Fruit fly (Drosophila melanogaster) whole organism, adult: ENCODE results near the gene Sod1.
A peak's percentile ranks its signal among the peaks of the same experiment; 100 is the strongest.

Source experiments
- CG11617 ChIP-seq: fragments of 200-800 bp; sonication (Bioruptor generic); optimal IDR thresholded peaks from 2 replicates; lab custom pipeline; 2017; ENCODE audit warnings: mild to moderate bottlenecking, missing biosample characterization, missing genetic modification reagents, missing genetic modification characterization
- CG12768 ChIP-seq: fragments of 200-800 bp; sonication (Bioruptor generic); optimal IDR thresholded peaks from 2 replicates; lab custom pipeline; 2017; ENCODE audit warnings: missing biosample characterization, missing genetic modification characterization, mild to moderate bottlenecking, moderate library complexity, missing genetic modification reagents
- CG14711 ChIP-seq: fragments of 200-800 bp; sonication (Bioruptor generic); optimal IDR thresholded peaks from 2 replicates; lab custom pipeline; 2018; ENCODE audit warnings: missing biosample characterization, mild to moderate bottlenecking, missing genetic modification characterization, moderate library complexity
- CG1620 ChIP-seq: fragments of 200-800 bp; sonication (Bioruptor generic); optimal IDR thresholded peaks from 2 replicates; lab custom pipeline; 2016; ENCODE audit warnings: missing biosample characterization, missing genetic modification characterization
- CG33017 ChIP-seq: fragments of 200-800 bp; sonication (Bioruptor generic); optimal IDR thresholded peaks from 2 replicates; lab custom pipeline; 2018; ENCODE audit warnings: missing biosample characterization, mild to moderate bottlenecking, missing genetic modification characterization, moderate library complexity
- CG5204 ChIP-seq: fragments of 200-800 bp; sonication (Bioruptor generic); optimal IDR thresholded peaks from 2 replicates; lab custom pipeline; 2016; ENCODE audit warnings: missing biosample characterization, missing genetic modification characterization
- CG7045 ChIP-seq: fragments of 200-800 bp; sonication (Bioruptor generic); optimal IDR thresholded peaks from 2 replicates; lab custom pipeline; 2017; ENCODE audit warnings: missing biosample characterization, mild to moderate bottlenecking, missing genetic modification characterization
- CG7101 ChIP-seq: fragments of 200-800 bp; sonication (Bioruptor generic); optimal IDR thresholded peaks from 2 replicates; lab custom pipeline; 2018; ENCODE audit warnings: missing biosample characterization, mild to moderate bottlenecking, missing genetic modification characterization, moderate library complexity
- Clk ChIP-seq: fragments of 200-800 bp; sonication (Bioruptor generic); optimal IDR thresholded peaks from 2 replicates; lab custom pipeline; 2017; ENCODE audit warnings: missing biosample characterization, missing genetic modification characterization
- Crg-1 ChIP-seq: fragments of 200-800 bp; sonication (Bioruptor generic); optimal IDR thresholded peaks from 2 replicates; lab custom pipeline; 2016; ENCODE audit warnings: missing biosample characterization, missing genetic modification characterization
- Hr96 ChIP-seq: fragments of 200-800 bp; sonication (Bioruptor generic); optimal IDR thresholded peaks from 2 replicates; lab custom pipeline; 2016; ENCODE audit warnings: missing biosample characterization, missing genetic modification characterization
- Mnt ChIP-seq: fragments of 200-800 bp; sonication (Bioruptor generic); optimal IDR thresholded peaks from 2 replicates; lab custom pipeline; 2016; ENCODE audit warnings: missing biosample characterization, mild to moderate bottlenecking, missing genetic modification characterization
- bab1 ChIP-seq: fragments of 200-800 bp; sonication (Bioruptor generic); optimal IDR thresholded peaks from 3 replicates; lab custom pipeline; 2019; ENCODE audit warnings: missing biosample characterization, mild to moderate bottlenecking, missing genetic modification characterization, moderate library complexity
- cic ChIP-seq: fragments of 200-800 bp; sonication (Bioruptor generic); optimal IDR thresholded peaks from 2 replicates; lab custom pipeline; 2017; ENCODE audit warnings: missing biosample characterization, mild to moderate bottlenecking, missing genetic modification characterization, moderate library complexity
- cnc ChIP-seq, 2 experiments: fragments of >200 bp; optimal IDR thresholded peaks; 2 replicates each; lab custom pipeline; 2017
- kay ChIP-seq: fragments of 200-800 bp; sonication (Bioruptor generic); peaks from one replicate; lab custom pipeline; 2016; ENCODE audit warnings: missing biosample characterization, missing genetic modification characterization, borderline replicate concordance
- ovo ChIP-seq: fragments of 200-800 bp; sonication (Bioruptor generic); optimal IDR thresholded peaks from 2 replicates; lab custom pipeline; 2016; ENCODE audit warnings: missing biosample characterization, missing genetic modification characterization
- pad ChIP-seq: fragments of 200-800 bp; sonication (Bioruptor generic); optimal IDR thresholded peaks from 3 replicates; lab custom pipeline; 2017; ENCODE audit warnings: missing biosample characterization, missing genetic modification characterization, mild to moderate bottlenecking, moderate library complexity, missing genetic modification reagents
- tj ChIP-seq: fragments of 200-800 bp; sonication (Bioruptor generic); optimal IDR thresholded peaks from 3 replicates; lab custom pipeline; 2017; ENCODE audit warnings: missing biosample characterization, mild to moderate bottlenecking, missing genetic modification characterization, moderate library complexity
- toe ChIP-seq: fragments of 200-800 bp; sonication (Bioruptor generic); optimal IDR thresholded peaks from 2 replicates; lab custom pipeline; 2016; ENCODE audit warnings: missing biosample characterization, missing genetic modification characterization

Gene Sod1

dm6 chr3L:11101598-11101997, 11.9 kb downstream of the Sod1 start, which contains the start of gene Elo68beta:
Gene Elo68beta (minus strand): TSS chr3L:11101698.
- TF ChIP-seq Hr96 (no peak), kay (GFP tag; lab: Kevin White, UChicago) (peak; percentile 19)

- peak; percentile 80 for TF ChIP-seq tj (GFP tag; lab: Kevin White, UChicago)
- TF ChIP-seq bab1 (GFP tag; lab: Kevin White, UChicago): peak; percentile 95
- peak; percentile 98 for TF ChIP-seq Crg-1 (GFP tag; lab: Kevin White, UChicago)
- peak; percentile 88 for TF ChIP-seq CG14711 (tag; lab: Kevin White, UChicago)
- TF ChIP-seq CG7045: peak; percentile 93
- TF ChIP-seq ovo (GFP tag; lab: Kevin White, UChicago): peak; percentile 84
- peak; percentile 96 for TF ChIP-seq CG5204 (GFP tag; lab: Kevin White, UChicago)
- peak; percentile 86 for TF ChIP-seq CG33017
- peak; percentile 96 for TF ChIP-seq CG1620 (GFP tag; lab: Kevin White, UChicago)
- TF ChIP-seq cnc (optimal IDR thresholded peaks at IDR 0.05; lab: Kevin White, UChicago): no peak
- peak; percentile 89 for TF ChIP-seq Mnt (GFP tag; lab: Kevin White, UChicago)
- TF ChIP-seq cic: peak; percentile 71
- TF ChIP-seq CG12768 (GFP tag; lab: Kevin White, UChicago): peak; percentile 96
- TF ChIP-seq kay (GFP tag; lab: Kevin White, UChicago): peak; percentile 97
- TF ChIP-seq pad (GFP tag; lab: Kevin White, UChicago): peak; percentile 89
- TF ChIP-seq CG11617 (GFP tag; lab: Kevin White, UChicago): peak; percentile 97
- TF ChIP-seq Clk (GFP tag; lab: Kevin White, UChicago): peak; percentile 85
- TF ChIP-seq Hr96: peak; percentile 92
- peak; percentile 92 for TF ChIP-seq CG7101
- peak; percentile 96 for TF ChIP-seq toe
Measured at dm6 chr3L:11097982-11098663, 15.4 kb downstream of the Sod1 start, which contains the start of the genes Irbp18 and APP-BP1. Gene Irbp18 (minus strand): TSS chr3L:11098186. Gene APP-BP1 (plus strand): TSS chr3L:11098412.

- TF ChIP-seq CG7045 (no peak), Crg-1 (GFP tag; lab: Kevin White, UChicago) (peak; percentile 54), CG12768 (GFP tag; lab: Kevin White, UChicago) (peak; percentile 43), CG33017 (no peak), bab1 (GFP tag; lab: Kevin White, UChicago) (peak; percentile 64), CG5204 (GFP tag; lab: Kevin White, UChicago) (no peak), tj (GFP tag; lab: Kevin White, UChicago) (peak; percentile 46), CG11617 (GFP tag; lab: Kevin White, UChicago) (no peak), toe (no peak), cic (peak; percentile 33), CG7101 (peak; percentile 29), Hr96 (no peak), CG14711 (tag; lab: Kevin White, UChicago) (no peak), Mnt (GFP tag; lab: Kevin White, UChicago) (peak; percentile 53), ovo (GFP tag; lab: Kevin White, UChicago) (no peak), cnc (optimal IDR thresholded peaks at IDR 0.05; lab: Kevin White, UChicago) (no peak), Clk (GFP tag; lab: Kevin White, UChicago) (no peak), CG1620 (GFP tag; lab: Kevin White, UChicago) (peak; percentile 8), pad (GFP tag; lab: Kevin White, UChicago) (no peak)
Measured at dm6 chr3L:11096195-11096908, 17.2 kb downstream of the Sod1 start, which contains the start of the genes CG46439, Iyd and CG33947. Gene CG46439 (minus strand): TSS chr3L:11096245. Gene Iyd (minus strand): TSS chr3L:11096245. Gene CG33947 (plus strand): TSS chr3L:11096496.

- TF ChIP-seq kay (GFP tag; lab: Kevin White, UChicago): no peak
- no peak for TF ChIP-seq cnc (optimal IDR thresholded peaks at IDR 0.05; lab: Kevin White, UChicago)
- TF ChIP-seq CG7045: no peak
- no peak for TF ChIP-seq ovo (GFP tag; lab: Kevin White, UChicago)
- no peak for TF ChIP-seq Clk (GFP tag; lab: Kevin White, UChicago)
- no peak for TF ChIP-seq tj (GFP tag; lab: Kevin White, UChicago)
- TF ChIP-seq CG5204 (GFP tag; lab: Kevin White, UChicago): no peak
- TF ChIP-seq CG1620 (GFP tag; lab: Kevin White, UChicago): no peak
- no peak for TF ChIP-seq Crg-1 (GFP tag; lab: Kevin White, UChicago)
- no peak for TF ChIP-seq CG14711 (tag; lab: Kevin White, UChicago)
- TF ChIP-seq pad (GFP tag; lab: Kevin White, UChicago): no peak
- no peak for TF ChIP-seq Mnt (GFP tag; lab: Kevin White, UChicago)
- TF ChIP-seq CG11617 (GFP tag; lab: Kevin White, UChicago): no peak
Measured at dm6 chr3L:11094279-11094678, 19.3 kb downstream of the Sod1 start.

- peak; percentile 66 for TF ChIP-seq CG33017
- TF ChIP-seq cic: no peak
- TF ChIP-seq CG7045: peak; percentile 55
- TF ChIP-seq CG7101: peak; percentile 82
- peak; percentile 78 for TF ChIP-seq Mnt (GFP tag; lab: Kevin White, UChicago)
- peak; percentile 90 for TF ChIP-seq kay (GFP tag; lab: Kevin White, UChicago)
- peak; percentile 83 for TF ChIP-seq CG1620 (GFP tag; lab: Kevin White, UChicago)
- TF ChIP-seq CG11617 (GFP tag; lab: Kevin White, UChicago): peak; percentile 7
- peak; percentile 80 for TF ChIP-seq bab1 (GFP tag; lab: Kevin White, UChicago)
- TF ChIP-seq pad (GFP tag; lab: Kevin White, UChicago): peak; percentile 75
- peak; percentile 86 for TF ChIP-seq Crg-1 (GFP tag; lab: Kevin White, UChicago)
- TF ChIP-seq toe: peak; percentile 75
- TF ChIP-seq Hr96: peak; percentile 73
- peak; percentile 67 for TF ChIP-seq Clk (GFP tag; lab: Kevin White, UChicago)
- peak; percentile 76 for TF ChIP-seq CG12768 (GFP tag; lab: Kevin White, UChicago)
- peak; percentile 69 for TF ChIP-seq CG5204 (GFP tag; lab: Kevin White, UChicago)
- TF ChIP-seq tj (GFP tag; lab: Kevin White, UChicago): no peak
- TF ChIP-seq ovo (GFP tag; lab: Kevin White, UChicago): peak; percentile 57
- peak; percentile 47 for TF ChIP-seq CG14711 (tag; lab: Kevin White, UChicago)
- no peak for TF ChIP-seq cnc (optimal IDR thresholded peaks at IDR 0.05; lab: Kevin White, UChicago)
Measured at dm6 chr3L:11093046-11093520, 20.5 kb downstream of the Sod1 start, which contains the start of gene JIL-1. Gene JIL-1 (minus strand): TSS chr3L:11093193.
